Fruit fly (Drosophila melanogaster) whole organism, embryonic: ENCODE measurements around the gene CG5928.
A peak's percentile ranks its signal among the peaks of the same experiment; 100 is the strongest.

Experiments
- Atf3 ChIP-seq: fragments of 200-800 bp; sonication (Bioruptor generic); optimal IDR thresholded peaks from 3 replicates; lab custom pipeline; 2016; ENCODE audit warnings: missing biosample characterization, missing genetic modification characterization
- Bdp1 ChIP-seq: fragments of 200-800 bp; sonication (Bioruptor generic); optimal IDR thresholded peaks from 3 replicates; lab custom pipeline; 2016; ENCODE audit warnings: missing biosample characterization, missing genetic modification characterization
- CG11093 ChIP-seq: fragments of 200-800 bp; sonication (Bioruptor generic); IDR thresholded peaks from 3 replicates; pipeline ENCODE4 v1.3.6; 2022; ENCODE audit warnings: missing biosample characterization, missing genetic modification characterization
- CG12104 ChIP-seq: fragments of 200-800 bp; sonication (Bioruptor generic); optimal IDR thresholded peaks from 3 replicates; lab custom pipeline; 2016; ENCODE audit warnings: missing biosample characterization, missing genetic modification characterization
- CG12219 ChIP-seq: fragments of 200-800 bp; sonication (Bioruptor generic); optimal IDR thresholded peaks from 3 replicates; lab custom pipeline; 2018; ENCODE audit warnings: missing biosample characterization, mild to moderate bottlenecking, missing genetic modification characterization
- CG17912 ChIP-seq: fragments of 200-800 bp; sonication (Bioruptor generic); optimal IDR thresholded peaks from 2 replicates; lab custom pipeline; 2018; ENCODE audit warnings: missing biosample characterization, mild to moderate bottlenecking, missing genetic modification characterization
- CG18599 ChIP-seq: fragments of 200-800 bp; sonication (Bioruptor generic); optimal IDR thresholded peaks from 3 replicates; lab custom pipeline; 2017; ENCODE audit warnings: missing biosample characterization, missing genetic modification characterization, mild to moderate bottlenecking, moderate library complexity, missing genetic modification reagents
- CG2116 ChIP-seq: fragments of 200-800 bp; sonication (Bioruptor generic); optimal IDR thresholded peaks from 3 replicates; lab custom pipeline; 2018; ENCODE audit warnings: missing biosample characterization, mild to moderate bottlenecking, missing genetic modification characterization
- CG32532 ChIP-seq: fragments of 200-800 bp; sonication (Bioruptor generic); IDR thresholded peaks from 2 replicates; pipeline ENCODE4 v1.3.6; 2022; ENCODE audit warnings: missing biosample characterization, missing genetic modification characterization
- CG32772 ChIP-seq: fragments of 200-800 bp; sonication (Bioruptor generic); IDR thresholded peaks from 2 replicates; pipeline ENCODE4 v1.3.6; 2022; ENCODE audit warnings: missing biosample characterization, missing genetic modification characterization
- CG3281 ChIP-seq: fragments of 200-800 bp; sonication (Bioruptor generic); optimal IDR thresholded peaks from 3 replicates; lab custom pipeline; 2017; ENCODE audit warnings: missing biosample characterization, mild to moderate bottlenecking, missing genetic modification characterization
- CG3407 ChIP-seq: fragments of 200-800 bp; sonication (Bioruptor generic); optimal IDR thresholded peaks from 2 replicates; lab custom pipeline; 2018; ENCODE audit warnings: missing biosample characterization, mild to moderate bottlenecking, missing genetic modification characterization
- CG3847 ChIP-seq: fragments of 200-800 bp; sonication (Bioruptor generic); IDR thresholded peaks from 2 replicates; pipeline ENCODE4 v1.3.6; 2022; ENCODE audit warnings: missing biosample characterization, missing genetic modification characterization
- CG4282 ChIP-seq: fragments of 200-800 bp; sonication (Bioruptor generic); optimal IDR thresholded peaks from 2 replicates; lab custom pipeline; 2016; ENCODE audit warnings: missing biosample characterization, missing genetic modification characterization
- CG4730 ChIP-seq: fragments of 200-800 bp; sonication (Bioruptor generic); IDR thresholded peaks from 2 replicates; pipeline ENCODE4 v1.3.6; 2022; ENCODE audit warnings: missing biosample characterization, missing genetic modification characterization
- CG5180 ChIP-seq: fragments of 200-800 bp; sonication (Bioruptor generic); optimal IDR thresholded peaks from 3 replicates; lab custom pipeline; 2017; ENCODE audit warnings: missing biosample characterization, missing genetic modification characterization, mild to moderate bottlenecking, moderate library complexity, missing genetic modification reagents
- CG6854 ChIP-seq: fragments of 200-800 bp; sonication (Bioruptor generic); optimal IDR thresholded peaks from 3 replicates; lab custom pipeline; 2017; ENCODE audit warnings: missing biosample characterization, mild to moderate bottlenecking, missing genetic modification characterization
- CG8281 ChIP-seq: fragments of 200-800 bp; sonication (Bioruptor generic); optimal IDR thresholded peaks from 2 replicates; lab custom pipeline; 2018; ENCODE audit warnings: missing biosample characterization, mild to moderate bottlenecking, missing genetic modification characterization, moderate library complexity
- CG8290 ChIP-seq, 3 experiments: fragments of 200-800 bp; sonication (Bioruptor generic); optimal IDR thresholded peaks; 2 replicates each; lab custom pipeline; 2016 to 2019; ENCODE audit warnings: missing biosample characterization in 3 of 3, missing genetic modification characterization in 3 of 3, mild to moderate bottlenecking in 2 of 3, moderate library complexity in 1 of 3
- CG8765 ChIP-seq: fragments of 200-800 bp; sonication (Bioruptor generic); IDR thresholded peaks from 2 replicates; pipeline ENCODE4 v1.3.6; 2022; ENCODE audit warnings: missing biosample characterization, missing genetic modification characterization
- CG9876 ChIP-seq: fragments of 200-800 bp; sonication (Bioruptor generic); optimal IDR thresholded peaks from 2 replicates; lab custom pipeline; 2016; ENCODE audit warnings: missing biosample characterization, missing genetic modification characterization
- CoRest ChIP-seq: fragments of 200-800 bp; sonication (Bioruptor generic); optimal IDR thresholded peaks from 3 replicates; lab custom pipeline; 2018; ENCODE audit warnings: missing biosample characterization, mild to moderate bottlenecking, missing genetic modification characterization, moderate library complexity
- D ChIP-seq, 2 experiments: fragments of 200-800 bp in 1 of 2; fragments of >200 bp in 1 of 2; sonication (Bioruptor generic) in 1 of 2; optimal IDR thresholded peaks; 2 replicates in 1 of 2; 3 replicates in 1 of 2; lab custom pipeline; 2017; ENCODE audit warnings: mild to moderate bottlenecking in 1 of 2, missing biosample characterization in 1 of 2, missing genetic modification characterization in 1 of 2, missing genetic modification reagents in 1 of 2
- Dek ChIP-seq: fragments of 200-800 bp; sonication (Bioruptor generic); optimal IDR thresholded peaks from 3 replicates; lab custom pipeline; 2019; ENCODE audit warnings: missing biosample characterization, mild to moderate bottlenecking, missing genetic modification characterization, moderate library complexity
- Gug ChIP-seq: fragments of 200-800 bp; sonication (Bioruptor generic); IDR thresholded peaks from 4 replicates; pipeline ENCODE4 v1.3.6; 2022; ENCODE audit warnings: missing biosample characterization, missing genetic modification characterization
- HLH3B ChIP-seq: fragments of 200-800 bp; sonication (Bioruptor generic); IDR thresholded peaks from 2 replicates; pipeline ENCODE4 v1.3.6; 2022; ENCODE audit warnings: missing biosample characterization, missing genetic modification characterization
- HLHmδ ChIP-seq: fragments of 200-800 bp; sonication (Bioruptor generic); optimal IDR thresholded peaks from 2 replicates; lab custom pipeline; 2018; ENCODE audit warnings: missing biosample characterization, mild to moderate bottlenecking, missing genetic modification characterization, moderate library complexity
- HmgD ChIP-seq: fragments of 200-800 bp; sonication (Bioruptor generic); optimal IDR thresholded peaks from 3 replicates; lab custom pipeline; 2016; ENCODE audit warnings: missing biosample characterization, missing genetic modification characterization
- MESR4 ChIP-seq: fragments of 200-800 bp; sonication (Bioruptor generic); optimal IDR thresholded peaks from 2 replicates; lab custom pipeline; 2018; ENCODE audit warnings: missing biosample characterization, mild to moderate bottlenecking, missing genetic modification characterization, moderate library complexity
- MTF-1 ChIP-seq: fragments of 200-800 bp; sonication (Bioruptor generic); optimal IDR thresholded peaks from 2 replicates; lab custom pipeline; 2018; ENCODE audit warnings: missing biosample characterization, mild to moderate bottlenecking, missing genetic modification characterization, borderline replicate concordance
- Meics ChIP-seq: fragments of 200-800 bp; sonication (Bioruptor generic); optimal IDR thresholded peaks from 2 replicates; lab custom pipeline; 2017; ENCODE audit warnings: missing biosample characterization, mild to moderate bottlenecking, missing genetic modification characterization
- Sry-δ ChIP-seq: fragments of 200-800 bp; sonication (Bioruptor generic); optimal IDR thresholded peaks from 2 replicates; lab custom pipeline; 2016; ENCODE audit warnings: missing biosample characterization, missing genetic modification characterization
- Trl ChIP-seq, 3 experiments: fragments of >200 bp in 2 of 3; fragments of 200-800 bp in 1 of 3; sonication (Bioruptor generic) in 1 of 3; optimal IDR thresholded peaks; 2 replicates in 1 of 3; 3 replicates in 2 of 3; lab custom pipeline; 2016 to 2017; ENCODE audit warnings: missing biosample characterization in 1 of 3, missing genetic modification characterization in 1 of 3
- Usf ChIP-seq: fragments of 200-800 bp; sonication (Bioruptor generic); optimal IDR thresholded peaks from 2 replicates; lab custom pipeline; 2017; ENCODE audit warnings: missing genotype, missing biosample characterization, missing genetic modification characterization
- crp ChIP-seq, 2 experiments: fragments of 200-800 bp; sonication (Bioruptor generic); optimal IDR thresholded peaks; 2 replicates in 1 of 2; 3 replicates in 1 of 2; lab custom pipeline; 2017; ENCODE audit warnings: missing biosample characterization in 2 of 2, missing genetic modification characterization in 2 of 2, mild to moderate bottlenecking in 1 of 2, moderate library complexity in 1 of 2
- en ChIP-seq: fragments of 200-800 bp; sonication (Bioruptor generic); optimal IDR thresholded peaks from 2 replicates; lab custom pipeline; 2016; ENCODE audit warnings: missing biosample characterization, missing genetic modification characterization
- ftz-f1 ChIP-seq: fragments of 200-800 bp; sonication (Bioruptor generic); optimal IDR thresholded peaks from 2 replicates; lab custom pipeline; 2016; ENCODE audit warnings: missing biosample characterization, missing genetic modification characterization
- gcm2 ChIP-seq: fragments of 200-800 bp; sonication (Bioruptor generic); optimal IDR thresholded peaks from 2 replicates; lab custom pipeline; 2016; ENCODE audit warnings: missing biosample characterization, missing genetic modification characterization
- kah ChIP-seq: fragments of 200-800 bp; sonication (Bioruptor generic); optimal IDR thresholded peaks from 2 replicates; lab custom pipeline; 2018; ENCODE audit warnings: missing biosample characterization, mild to moderate bottlenecking, missing genetic modification characterization
- maf-S ChIP-seq: fragments of 200-800 bp; sonication (Bioruptor generic); optimal IDR thresholded peaks from 2 replicates; lab custom pipeline; 2016; ENCODE audit warnings: missing biosample characterization, missing genetic modification characterization
- nerfin-2 ChIP-seq: fragments of 200-800 bp; sonication (Bioruptor generic); IDR thresholded peaks from 2 replicates; pipeline ENCODE4 v1.3.6; 2022; ENCODE audit warnings: missing biosample characterization, missing genetic modification characterization; ENCODE audit not compliant: partially characterized antibody
- odd ChIP-seq: fragments of 200-800 bp; sonication (Bioruptor generic); optimal IDR thresholded peaks from 2 replicates; lab custom pipeline; 2017; ENCODE audit warnings: missing biosample characterization, mild to moderate bottlenecking, missing genetic modification characterization
- peb ChIP-seq: fragments of 200-800 bp; sonication (Bioruptor generic); IDR thresholded peaks from 2 replicates; pipeline ENCODE4 v1.3.6; 2022; ENCODE audit warnings: missing biosample characterization, missing genetic modification characterization
- psq ChIP-seq: fragments of 200-800 bp; sonication (Bioruptor generic); optimal IDR thresholded peaks from 2 replicates; lab custom pipeline; 2017; ENCODE audit warnings: missing biosample characterization, missing genetic modification characterization
- shn ChIP-seq: fragments of 200-800 bp; sonication (Bioruptor generic); optimal IDR thresholded peaks from 3 replicates; lab custom pipeline; 2016; ENCODE audit warnings: missing biosample characterization, missing genetic modification characterization
- z ChIP-seq: fragments of 200-800 bp; sonication (Bioruptor generic); IDR thresholded peaks from 3 replicates; pipeline ENCODE4 v1.3.6; 2022; ENCODE audit warnings: missing biosample characterization, missing genetic modification characterization
- zen ChIP-seq: fragments of 200-800 bp; sonication (Bioruptor generic); optimal IDR thresholded peaks from 3 replicates; lab custom pipeline; 2018; ENCODE audit warnings: missing biosample characterization, mild to moderate bottlenecking, missing genetic modification characterization, moderate library complexity
- zfh1 ChIP-seq: fragments of 200-800 bp; sonication (Bioruptor generic); IDR thresholded peaks from 3 replicates; pipeline ENCODE4 v1.3.6; 2022; ENCODE audit warnings: missing biosample characterization, missing genetic modification characterization

CG5928 gene

dm6 chrX:6067281-6068008 lies at the start of gene CG5928 (continued):
- TF ChIP-seq CG6854 (GFP tag; lab: Kevin White, UChicago) (no peak), Usf (GFP tag; lab: Kevin White, UChicago) (no peak), CG4282 (no peak), crp (GFP tag; optimal IDR thresholded peaks at IDR 0.05; lab: Kevin White, UChicago) (no peak), CG3407 (GFP tag; lab: Kevin White, UChicago) (no peak), zen (tag; lab: Kevin White, UChicago) (no peak), CG5180 (GFP tag; lab: Kevin White, UChicago) (peak; percentile 48), Bdp1 (no peak), CoRest (tag; lab: Kevin White, UChicago) (peak; percentile 38), ftz-f1 (no peak), gcm2 (no peak), CG18599 (GFP tag; lab: Kevin White, UChicago) (no peak), MESR4 (no peak), Atf3 (no peak), psq (GFP tag; lab: Kevin White, UChicago) (no peak), maf-S (no peak), CG3281 (GFP tag; lab: Kevin White, UChicago) (peak; percentile 25), peb (GFP tag; lab: Robert Waterston, UW) (no peak), nerfin-2 (GFP tag; lab: Robert Waterston, UW) (no peak), CG2116 (no peak), Gug (GFP tag; lab: Robert Waterston, UW) (no peak), CG3847 (GFP tag; lab: Robert Waterston, UW) (no peak), odd (GFP tag; lab: Kevin White, UChicago) (no peak), Dek (tag; lab: Kevin White, UChicago) (peak; percentile 20), CG12219 (no peak), CG9876 (GFP tag; lab: Kevin White, UChicago) (no peak), CG32532 (GFP tag; lab: Robert Waterston, UW) (no peak), kah (no peak), CG17912 (GFP tag; lab: Kevin White, UChicago) (no peak), CG32772 (no peak), en (no peak), Meics (peak; percentile 51), z (GFP tag; lab: Robert Waterston, UW) (no peak), shn (GFP tag; lab: Kevin White, UChicago) (no peak), HmgD (GFP tag; lab: Kevin White, UChicago) (no peak), CG4730 (GFP tag; lab: Robert Waterston, UW) (no peak), CG8290 (GFP tag; optimal IDR thresholded peaks at IDR 0.05; lab: Kevin White, UChicago) (no peak), CG8290 (tag; optimal IDR thresholded peaks at IDR 0.05; lab: Kevin White, UChicago) (no peak), CG8765 (GFP tag; lab: Robert Waterston, UW) (no peak), zfh1 (GFP tag; lab: Robert Waterston, UW) (no peak), MTF-1 (GFP tag; lab: Kevin White, UChicago) (no peak), D (optimal IDR thresholded peaks at IDR 0.05; lab: Kevin White, UChicago) (no peak), D (GFP tag; optimal IDR thresholded peaks at IDR 0.05; lab: Kevin White, UChicago) (no peak), Sry-δ (GFP tag; lab: Kevin White, UChicago) (no peak), HLH3B (peak; percentile 50; the same call in 1 of the 2 replicates), Trl (optimal IDR thresholded peaks at IDR 0.05; lab: Kevin White, UChicago) (no peak), Trl (GFP tag; optimal IDR thresholded peaks at IDR 0.05; lab: Kevin White, UChicago) (no peak), HLHmδ (no peak), CG8281 (tag; lab: Kevin White, UChicago) (no peak), CG11093 (GFP tag; lab: Robert Waterston, UW) (no peak), CG12104 (GFP tag; lab: Kevin White, UChicago) (peak; percentile 10)
